Worm (Caenorhabditis elegans): ENCODE results near the gene EGAP2.1.

DNA sequence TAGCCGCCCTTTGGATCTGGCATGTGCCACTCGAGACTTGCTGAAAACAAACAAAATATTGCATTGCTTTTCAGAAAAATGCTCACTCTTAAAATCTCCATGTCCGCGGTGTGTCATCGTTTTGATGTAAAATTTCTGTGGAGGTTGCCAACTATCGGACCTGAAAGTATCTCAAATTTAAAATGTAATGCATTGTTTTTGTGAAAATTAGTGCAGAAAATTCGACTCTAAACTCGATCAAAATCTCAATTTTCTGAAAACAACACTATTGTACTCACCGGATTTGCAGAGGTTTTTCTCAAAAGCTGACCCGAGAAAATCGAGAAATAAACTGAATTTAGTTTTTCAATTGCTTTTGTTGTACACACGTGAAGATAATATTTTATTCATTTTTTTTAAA, 10.3 kb downstream of the EGAP2.1 start, which contains the start of gene T16D1.1:
- no peak for TF ChIP-seq mes-4 (tag; optimal IDR thresholded peaks at IDR 0.05)
- TF ChIP-seq F23B12.7 (tag; optimal IDR thresholded peaks at IDR 0.05; ENCODE audit: insufficient read depth) = no peak
